Worm (Caenorhabditis elegans): Measurements from ENCODE around the gene Y38F1A.4.
A peak's percentile ranks its signal among the peaks of the same experiment; 100 is the strongest.

The Y38F1A.4 gene

ce11 chrII:13016381-13016780 lies 46.9 kb upstream of the Y38F1A.4 start (continued):
- TF ChIP-seq egl-43 (GFP tag; IDR thresholded peaks at IDR 0.05) (peak; percentile 84), hmg-1.1 (GFP tag; IDR thresholded peaks at IDR 0.05) (peak; percentile 92), snpc-1.2 (GFP tag; IDR thresholded peaks at IDR 0.05) (0 out of 2 replicates have a peak, but pooled peaks have one; percentile 25), T26A8.4 (GFP tag; IDR thresholded peaks at IDR 0.05) (peak; percentile 97), lin-29 (GFP tag; IDR thresholded peaks at IDR 0.05) (peak; percentile 91)

ce11 chrII:13013966-13014365 lies 44.4 kb upstream of the Y38F1A.4 start, which contains the start of gene F18A11.5:
TSS of gene F18A11.5 (minus strand) at chrII:13014286.
- TF ChIP-seq madf-9 (GFP tag; conservative IDR thresholded peaks at IDR 0.05) (no peak), dve-1 (tag; optimal IDR thresholded peaks at IDR 0.05; ENCODE audit: insufficient read depth) (peak; percentile 3), ama-1 (optimal IDR thresholded peaks at IDR 0.05) (peak; percentile 69), rbr-2 (tag; optimal IDR thresholded peaks at IDR 0.05) (peak; percentile 7), snpc-4 (tag; optimal IDR thresholded peaks at IDR 0.05) (no peak), arid-1 (GFP tag; conservative IDR thresholded peaks at IDR 0.05) (0 out of 2 replicates have a peak, but pooled peaks have one; percentile 48), hlh-11 (tag; optimal IDR thresholded peaks at IDR 0.05) (peak; percentile 29), aha-1 (tag) (peak; percentile 2)

ce11 chrII:13012684-13013083 lies 43.2 kb upstream of the Y38F1A.4 start:
- TF ChIP-seq nhr-25 (tag; optimal IDR thresholded peaks at IDR 0.05; ENCODE audit: borderline replicate concordance, insufficient read depth) (no peak), vab-7 (GFP tag; IDR thresholded peaks at IDR 0.05) (no peak), D1046.2 (GFP tag; IDR thresholded peaks at IDR 0.05) (0 out of 2 replicates have a peak, but pooled peaks have one; percentile 55), set-16 (GFP tag; IDR thresholded peaks at IDR 0.05) (no peak), ceh-82 (tag; optimal IDR thresholded peaks at IDR 0.05) (no peak), dpl-1 (GFP tag; optimal IDR thresholded peaks at IDR 0.05) (no peak), sdz-12 (GFP tag; optimal IDR thresholded peaks at IDR 0.05) (no peak), tra-1 (GFP tag; IDR thresholded peaks at IDR 0.05) (0 out of 2 replicates have a peak, but pooled peaks have one; percentile 37), dmd-6 (GFP tag; IDR thresholded peaks at IDR 0.05) (0 out of 2 replicates have a peak, but pooled peaks have one; percentile 18), dmd-9 (GFP tag; IDR thresholded peaks at IDR 0.05) (0 out of 2 replicates have a peak, but pooled peaks have one; percentile 17), unc-62 (GFP tag; optimal IDR thresholded peaks at IDR 0.05 in 1 of 2) (peak in 1 of 2 experiments; percentile 29), unc-62 (tag; optimal IDR thresholded peaks at IDR 0.05) (no peak), Y5F2A.4 (GFP tag; optimal IDR thresholded peaks at IDR 0.05) (no peak)

ce11 chrII:13007717-13008461 lies 38.4 kb upstream of the Y38F1A.4 start, which contains the start of gene oig-2:
TSS of gene oig-2 (minus strand) at chrII:13008164.
- TF ChIP-seq hmg-1.1 (GFP tag; IDR thresholded peaks at IDR 0.05): 0 out of 2 replicates have a peak, but pooled peaks have one; percentile 26
- peak; percentile 69 for TF ChIP-seq aha-1 (tag)
- TF ChIP-seq unc-62 (GFP tag; optimal IDR thresholded peaks at IDR 0.05 in 1 of 2): peak in 1 of 2 experiments; percentile 72
- no peak for TF ChIP-seq unc-62 (tag; optimal IDR thresholded peaks at IDR 0.05)
- no peak for TF ChIP-seq Y5F2A.4 (GFP tag; optimal IDR thresholded peaks at IDR 0.05)
- no peak for TF ChIP-seq Y48G9A.11 (GFP tag; IDR thresholded peaks at IDR 0.05)
- no peak for TF ChIP-seq nhr-42 (GFP tag; IDR thresholded peaks at IDR 0.05)

ce11 chrII:13006283-13006682 lies 36.8 kb upstream of the Y38F1A.4 start:
- TF ChIP-seq dve-1 (tag; optimal IDR thresholded peaks at IDR 0.05; ENCODE audit: insufficient read depth) (peak; percentile 91), set-16 (GFP tag; IDR thresholded peaks at IDR 0.05) (no peak), hmg-1.1 (GFP tag; IDR thresholded peaks at IDR 0.05) (no peak), nhr-77 (tag; optimal IDR thresholded peaks at IDR 0.05) (peak; percentile 67), unc-62 (GFP tag; optimal IDR thresholded peaks at IDR 0.05 in 1 of 2) (peak in 1 of 2 experiments; percentile 91), unc-62 (tag; optimal IDR thresholded peaks at IDR 0.05) (no peak), ZK546.5 (tag; optimal IDR thresholded peaks at IDR 0.05) (no peak), daf-16 (GFP tag; optimal IDR thresholded peaks at IDR 0.05) (no peak), daf-16 (tag; optimal IDR thresholded peaks at IDR 0.05) (peak; percentile 84), lsy-2 (tag; optimal IDR thresholded peaks at IDR 0.05) (peak in 1 of 2 experiments; percentile 45), pqm-1 (tag; optimal IDR thresholded peaks at IDR 0.05) (peak; percentile 12), nhr-28 (tag; optimal IDR thresholded peaks at IDR 0.05) (peak; percentile 93), unc-130 (GFP tag; optimal IDR thresholded peaks at IDR 0.05) (no peak), lin-39 (tag; optimal IDR thresholded peaks at IDR 0.05) (no peak), php-3 (GFP tag; IDR thresholded peaks at IDR 0.05) (0 out of 2 replicates have a peak, but pooled peaks have one; percentile 29), mdl-1 (tag; optimal IDR thresholded peaks at IDR 0.05) (peak in 1 of 2 experiments; percentile 63), mep-1 (tag; optimal IDR thresholded peaks at IDR 0.05) (peak; percentile 58), hlh-11 (tag; optimal IDR thresholded peaks at IDR 0.05) (peak; percentile 81), nhr-48 (tag; optimal IDR thresholded peaks at IDR 0.05) (peak; percentile 49)

Measured in whole organism, L4 larva.